Fruit fly (Drosophila melanogaster): Measurements from ENCODE around the gene CG11698.
A peak's percentile ranks its signal among the peaks of the same experiment; 100 is the strongest.

The CG11698 gene

DNA sequence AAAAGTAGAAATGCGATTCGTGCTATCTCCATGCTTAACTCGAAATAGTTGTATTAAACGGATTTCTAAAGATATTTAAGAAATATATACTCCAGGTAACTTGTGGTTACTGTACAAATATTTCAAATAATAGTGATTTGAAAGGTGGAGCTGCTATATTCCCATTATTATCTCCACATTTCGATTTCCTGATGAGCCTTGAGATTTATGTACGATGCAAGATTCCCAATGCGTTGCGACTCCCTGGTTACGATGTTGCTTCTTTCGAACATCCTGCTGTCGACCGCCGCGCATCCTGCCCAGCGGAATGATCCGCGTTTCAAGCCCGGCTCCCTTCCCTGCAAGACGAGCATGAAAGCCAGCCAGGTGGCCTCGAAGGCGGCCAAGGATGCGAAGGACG, at the start of gene CG11698, which contains the start of gene CG11694:
TSS of gene CG11698 (plus strand) at position 152 of the 400 bp plus-strand sequence.
TSS of gene CG11694 (minus strand) at position 101 of the 400 bp plus-strand sequence.
- no peak for TF ChIP-seq CTCF (optimal IDR thresholded peaks at IDR 0.05)
- TF ChIP-seq CG8478 (optimal IDR thresholded peaks at IDR 0.05), result no peak

DNA sequence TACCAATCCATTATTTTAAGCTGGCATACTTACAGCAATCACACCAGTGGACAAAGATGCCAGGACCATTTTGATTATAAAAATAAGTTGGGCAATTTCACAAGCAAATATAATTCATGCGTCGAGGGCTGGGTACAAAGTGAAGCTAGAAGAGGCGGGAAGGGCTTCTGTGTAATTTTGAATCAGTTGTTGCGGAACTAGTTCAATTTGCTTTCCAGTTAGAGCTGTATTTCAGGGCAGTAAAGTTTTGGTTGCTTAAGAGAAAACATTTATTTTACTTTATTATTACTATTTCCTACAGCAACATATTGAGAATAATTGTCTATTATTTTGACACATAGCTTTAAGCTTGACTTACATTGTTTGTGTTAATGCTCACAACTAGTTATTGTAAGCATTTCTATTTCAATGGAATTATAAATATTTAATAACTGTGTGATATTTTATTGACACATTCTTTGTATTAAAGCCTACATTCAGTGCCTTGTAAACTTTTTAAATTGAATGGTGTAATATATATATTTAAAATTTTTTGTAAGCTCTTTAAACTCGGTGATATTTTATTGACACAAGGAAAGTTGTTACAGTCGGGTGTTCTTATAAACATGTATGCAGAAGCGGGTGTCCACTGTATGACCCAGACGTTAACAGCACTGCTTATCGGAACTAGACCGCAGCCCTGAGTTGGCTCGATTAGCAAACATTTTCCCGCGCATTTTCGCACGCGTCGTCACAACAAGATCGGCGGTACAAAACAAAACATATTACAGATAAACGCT, 47.5 kb upstream of the CG11698 start, which contains the start of the genes RPA1 and Mcm2:
TSS of gene RPA1 (minus strand) at position 150 of the 779 bp plus-strand sequence.
TSS of gene Mcm2 (plus strand) at position 669 of the 779 bp plus-strand sequence.
- TF ChIP-seq CTCF (optimal IDR thresholded peaks at IDR 0.05), result peak in 1 of 2 experiments; percentile 22
- no peak for TF ChIP-seq CG8478 (optimal IDR thresholded peaks at IDR 0.05)

DNA sequence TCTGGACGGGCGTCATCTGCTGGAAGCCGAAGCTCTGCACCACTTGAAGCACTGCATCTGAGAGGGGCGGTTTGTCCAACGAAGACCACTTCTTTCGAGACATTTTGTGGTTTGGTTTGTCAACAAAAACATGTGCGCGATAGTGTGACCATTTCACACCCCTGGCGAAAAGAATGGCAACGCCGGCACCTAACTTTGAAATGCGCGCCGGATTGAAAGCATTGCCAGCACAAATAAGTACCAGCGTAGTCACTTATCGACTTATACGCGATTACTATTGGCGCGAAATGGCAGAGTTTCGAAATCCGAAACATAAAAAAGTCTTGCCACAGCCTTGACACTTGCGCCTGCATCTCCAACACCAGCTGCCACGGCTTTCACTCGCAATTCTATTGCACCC, 42.2 kb upstream of the CG11698 start, which contains the start of gene CG9630:
TSS of gene CG9630 (minus strand) at position 157 of the 400 bp plus-strand sequence.
- TF ChIP-seq CTCF (optimal IDR thresholded peaks at IDR 0.05) (peak; percentile 38 to 55), CG8478 (optimal IDR thresholded peaks at IDR 0.05) (no peak)

DNA sequence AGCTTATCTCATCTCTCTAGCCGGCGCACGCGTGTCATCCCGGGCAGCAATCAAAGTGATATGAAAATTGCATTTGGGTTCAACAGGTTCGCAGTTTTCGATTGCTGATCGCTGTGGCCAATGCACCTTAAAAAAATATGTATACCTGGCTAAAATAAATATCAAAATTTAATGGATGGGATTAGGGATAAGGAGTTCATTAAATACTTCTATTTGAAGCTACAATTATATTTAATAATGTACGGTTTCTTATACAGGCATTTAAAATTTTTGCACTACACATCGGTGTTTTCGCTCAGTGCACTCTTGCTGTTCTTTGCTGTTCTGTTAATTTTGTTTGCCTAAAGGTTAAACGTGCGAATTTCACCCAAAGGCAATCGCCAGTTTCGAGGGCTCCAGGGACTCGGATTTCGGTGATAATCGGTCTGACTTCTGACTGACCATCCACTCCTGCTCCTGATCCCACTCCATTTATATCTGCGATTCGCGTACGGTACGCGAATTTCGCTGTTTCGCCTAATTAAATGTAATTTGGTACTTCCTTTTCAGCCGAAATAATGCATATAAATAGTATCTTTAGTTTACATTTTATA, 39.3 kb upstream of the CG11698 start:
- no peak for TF ChIP-seq CG8478 (optimal IDR thresholded peaks at IDR 0.05)
- no peak for TF ChIP-seq CTCF (optimal IDR thresholded peaks at IDR 0.05)

DNA sequence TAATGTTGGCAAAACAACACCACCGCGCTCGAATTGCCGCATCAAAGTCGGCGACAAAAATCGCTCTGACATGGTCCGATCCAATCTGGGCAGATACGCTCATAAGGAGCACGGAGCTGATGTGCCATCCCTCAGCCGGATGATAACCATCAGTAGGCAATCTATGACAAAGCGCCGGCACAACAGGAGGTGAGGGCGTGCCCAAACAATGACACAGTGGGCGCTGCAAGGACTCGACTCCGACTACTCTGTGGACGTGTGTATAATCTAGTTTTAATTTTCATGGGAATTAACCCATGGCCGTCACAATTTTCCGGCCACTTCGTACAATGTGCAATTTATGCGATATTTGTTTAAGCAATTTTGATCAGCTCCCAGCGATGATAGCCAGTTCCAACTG, 37.0 kb upstream of the CG11698 start:
- TF ChIP-seq CTCF (optimal IDR thresholded peaks at IDR 0.05) (no peak), CG8478 (optimal IDR thresholded peaks at IDR 0.05) (no peak)

DNA sequence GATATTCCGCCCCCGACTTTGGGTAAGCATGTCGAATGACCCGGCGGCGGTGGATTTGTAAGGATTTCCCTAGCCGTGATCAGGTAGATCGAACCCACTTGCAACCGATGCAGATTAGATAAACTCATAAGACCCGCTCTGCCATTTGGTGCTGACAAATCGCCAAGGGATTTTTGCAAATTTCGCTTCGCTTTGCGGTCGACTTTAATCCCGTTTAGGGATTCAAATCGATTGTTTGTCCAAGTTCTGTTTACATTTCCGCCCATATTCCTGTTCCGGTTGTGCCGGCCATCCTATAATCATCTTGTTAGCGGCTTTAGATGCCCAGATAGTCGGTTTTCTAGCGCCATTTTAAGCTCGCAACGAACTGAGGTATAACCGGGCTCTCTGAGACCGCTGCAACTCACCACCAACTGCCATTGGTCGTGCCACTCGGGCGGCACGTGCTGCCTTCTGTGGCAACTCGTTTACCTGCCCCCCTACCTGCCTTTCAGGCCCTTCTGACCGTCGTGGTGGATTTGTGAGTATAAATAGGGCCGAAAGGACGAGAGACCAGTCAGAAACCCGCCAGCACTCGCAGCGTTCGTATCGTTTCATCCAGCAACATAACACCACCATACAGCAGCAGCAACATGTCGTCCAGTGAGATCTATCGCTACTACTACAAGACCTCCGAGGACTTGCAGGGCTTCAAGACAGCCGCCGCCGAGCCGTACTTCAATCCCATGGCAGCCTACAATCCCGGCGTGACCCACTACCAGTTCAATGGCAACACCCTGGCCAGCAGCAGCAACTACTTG, 34.3 kb upstream of the CG11698 start, which contains the start of gene ato:
TSS of gene ato (plus strand) at position 559 of the 800 bp plus-strand sequence.
- TF ChIP-seq CTCF (optimal IDR thresholded peaks at IDR 0.05) (no peak), CG8478 (optimal IDR thresholded peaks at IDR 0.05) (no peak)

DNA sequence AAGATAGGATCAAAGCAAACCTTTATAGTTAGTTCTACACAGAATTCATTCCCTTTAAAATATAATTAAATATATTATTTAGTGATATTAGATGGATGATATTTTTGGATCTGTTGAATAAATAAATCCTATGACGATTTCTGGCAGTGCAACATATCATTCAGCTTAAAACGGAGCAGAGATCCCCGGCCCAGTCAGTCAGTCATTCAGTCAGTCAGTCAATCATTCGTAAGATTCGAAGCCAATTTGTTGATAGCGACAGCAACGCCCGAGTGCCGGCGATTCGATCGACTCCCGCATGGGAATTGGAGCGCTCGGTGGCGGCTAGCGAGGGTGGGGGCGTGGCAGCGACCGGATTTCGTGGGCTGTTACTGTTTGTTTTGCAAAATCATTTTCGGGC, 32.0 kb upstream of the CG11698 start:
- TF ChIP-seq CTCF (optimal IDR thresholded peaks at IDR 0.05) (no peak), CG8478 (optimal IDR thresholded peaks at IDR 0.05) (no peak)

DNA sequence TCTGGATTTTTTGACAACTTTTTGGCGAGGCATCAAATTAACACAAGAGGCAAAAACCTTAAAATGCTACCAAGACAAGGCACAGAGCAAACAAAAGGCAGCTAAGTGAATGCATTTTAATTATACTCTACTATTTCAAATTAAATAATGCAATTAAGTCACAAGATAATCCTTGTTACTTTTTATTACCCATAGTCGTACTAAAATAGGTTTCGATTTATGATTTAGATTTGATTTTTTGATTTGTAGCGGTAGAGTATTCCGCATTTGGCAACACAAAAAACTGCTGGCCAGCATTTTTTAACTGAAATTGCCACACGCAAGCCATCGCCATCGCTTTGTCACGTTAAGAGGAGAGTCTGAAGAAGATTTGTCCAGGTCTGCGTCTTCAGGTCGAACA, 29.3 kb upstream of the CG11698 start:
- TF ChIP-seq CTCF (optimal IDR thresholded peaks at IDR 0.05) (no peak), CG8478 (optimal IDR thresholded peaks at IDR 0.05) (no peak)

DNA sequence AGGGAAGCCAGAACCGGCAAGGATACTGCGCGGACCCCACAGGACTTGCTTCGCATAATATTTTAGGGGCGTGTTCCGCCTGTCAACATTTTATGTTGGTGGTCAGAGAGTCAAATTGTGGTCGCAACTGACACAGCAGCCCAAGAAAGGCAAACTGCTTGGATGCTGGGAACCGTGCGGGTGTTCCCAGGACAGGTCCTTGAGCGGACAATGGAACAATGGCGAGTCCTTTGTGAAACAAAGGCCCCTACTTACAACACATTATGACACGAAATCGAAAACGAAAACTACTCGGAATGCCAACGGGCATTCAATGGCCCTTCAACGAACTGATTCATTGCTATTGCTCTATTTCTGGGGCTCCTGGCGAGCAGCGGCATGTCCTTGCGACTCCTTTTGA, 27.8 kb upstream of the CG11698 start:
- no peak for TF ChIP-seq CTCF (optimal IDR thresholded peaks at IDR 0.05)
- TF ChIP-seq CG8478 (optimal IDR thresholded peaks at IDR 0.05), result no peak

DNA sequence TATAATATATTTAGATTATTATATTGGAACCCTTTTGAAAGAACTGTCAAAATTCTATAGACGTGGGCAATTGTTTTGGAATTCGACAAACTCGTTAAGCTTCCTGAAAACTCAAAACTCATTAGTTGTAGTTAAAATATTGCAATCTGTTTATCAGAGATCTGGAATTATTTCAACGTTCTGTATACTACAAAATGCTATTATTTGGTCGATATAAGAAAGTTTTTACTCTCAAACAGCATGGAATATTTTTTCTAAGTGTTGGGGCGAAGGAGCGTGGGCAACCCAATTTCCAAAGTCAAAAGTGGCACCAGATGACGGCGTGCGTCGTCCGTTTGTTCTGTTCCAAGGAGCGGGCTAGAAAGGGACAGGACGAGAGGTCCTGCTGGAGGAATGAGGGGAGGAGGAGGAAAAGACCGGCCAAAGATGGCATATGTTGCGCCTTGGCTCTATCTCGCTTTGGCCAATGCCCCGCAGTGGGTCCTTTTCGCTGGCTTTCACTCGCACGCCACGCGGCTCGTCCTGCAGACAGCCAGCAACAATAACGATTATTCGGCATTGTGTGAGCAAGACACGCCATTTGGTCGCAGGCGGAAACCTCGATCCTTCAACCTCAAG, 26.2 kb upstream of the CG11698 start:
- TF ChIP-seq CTCF (optimal IDR thresholded peaks at IDR 0.05) (no peak), CG8478 (optimal IDR thresholded peaks at IDR 0.05) (no peak)

DNA sequence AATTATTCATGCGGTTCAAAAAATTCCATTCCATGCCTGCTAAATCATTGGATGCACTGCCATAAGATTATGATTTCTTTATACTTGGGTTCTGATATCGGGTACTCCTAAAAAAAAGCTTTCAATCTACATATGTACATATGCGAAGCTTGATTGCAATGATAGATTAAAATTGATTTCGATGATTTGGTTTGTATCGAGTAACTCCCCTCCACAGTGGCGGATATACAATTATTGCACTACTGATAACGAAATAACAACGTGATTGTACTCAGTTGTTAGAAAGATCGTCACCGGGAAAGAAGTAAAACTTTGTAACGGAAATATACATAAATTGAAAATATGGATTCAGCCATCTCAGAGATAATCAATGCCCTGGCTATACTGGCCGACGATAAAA, 24.3 kb upstream of the CG11698 start, which contains the start of gene Nazo:
TSS of gene Nazo (plus strand) at position 180 of the 400 bp plus-strand sequence.
- TF ChIP-seq CTCF (optimal IDR thresholded peaks at IDR 0.05), result no peak
- TF ChIP-seq CG8478 (optimal IDR thresholded peaks at IDR 0.05), result no peak

DNA sequence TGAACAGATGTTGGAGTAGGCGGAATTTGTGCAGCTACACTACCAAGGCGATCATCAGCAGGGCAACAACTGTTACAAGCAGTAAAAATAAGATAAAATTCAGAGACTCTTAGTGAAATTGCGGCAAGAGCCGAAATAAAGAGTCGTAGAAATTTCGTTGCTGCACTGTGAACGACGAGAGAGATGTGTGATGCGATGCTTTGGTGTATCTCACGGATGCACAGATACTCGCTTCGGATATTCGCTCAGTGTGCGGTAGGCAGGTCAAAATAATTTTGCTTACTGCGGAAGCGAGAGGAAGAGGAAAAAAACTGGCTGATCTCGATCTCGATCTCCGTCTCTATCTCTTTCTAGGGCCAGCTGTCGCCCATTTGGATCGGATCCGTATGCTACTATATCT, 23.2 kb upstream of the CG11698 start:
- TF ChIP-seq CTCF (optimal IDR thresholded peaks at IDR 0.05) (no peak), CG8478 (optimal IDR thresholded peaks at IDR 0.05) (no peak)

DNA sequence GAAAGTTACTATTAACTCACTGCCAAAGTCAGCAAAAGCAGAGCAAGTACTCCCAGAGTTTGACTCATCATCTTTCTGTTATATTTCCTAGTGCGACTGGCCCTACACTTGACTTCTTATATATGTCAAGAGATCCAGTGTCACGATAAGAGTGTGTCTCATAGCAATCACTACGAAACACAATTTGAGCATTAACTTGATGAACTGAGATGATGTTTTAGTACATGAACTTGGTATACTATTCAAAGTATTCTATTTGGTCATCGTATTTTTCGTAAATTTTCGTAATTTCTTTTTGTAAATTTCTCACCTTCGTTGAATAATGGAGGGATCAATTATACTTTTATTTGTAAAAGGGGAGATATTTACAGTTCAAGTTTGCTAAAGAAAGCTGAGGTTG, 21.5 kb upstream of the CG11698 start, which contains the start of gene CG11672:
TSS of gene CG11672 (minus strand) at position 101 of the 400 bp plus-strand sequence.
- TF ChIP-seq CTCF (optimal IDR thresholded peaks at IDR 0.05) (no peak), CG8478 (optimal IDR thresholded peaks at IDR 0.05) (no peak)

DNA sequence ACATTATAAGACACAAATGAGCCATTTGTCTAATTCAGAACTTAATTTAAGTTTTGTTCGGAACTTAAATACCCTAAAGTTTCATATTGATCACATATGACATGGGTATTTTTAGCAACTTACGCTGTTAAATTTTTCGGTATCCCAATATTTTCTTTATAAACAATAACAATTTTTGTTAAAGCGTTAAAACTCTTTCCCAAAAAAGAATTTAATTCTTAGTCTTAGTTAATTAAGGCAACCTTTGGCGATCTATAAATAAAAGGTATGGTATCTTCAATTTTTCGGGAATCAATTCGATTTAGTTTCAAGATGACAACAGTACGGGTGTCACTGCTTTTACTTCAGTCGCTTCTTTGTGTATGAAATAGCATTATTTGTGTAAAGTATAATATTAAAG, 21.0 kb upstream of the CG11698 start, which contains the start of gene CG31464:
TSS of gene CG31464 (plus strand) at position 301 of the 400 bp plus-strand sequence.
- TF ChIP-seq CG8478 (optimal IDR thresholded peaks at IDR 0.05) (no peak), CTCF (optimal IDR thresholded peaks at IDR 0.05) (no peak)
